Worm (Caenorhabditis elegans): ENCODE data around the gene srlf-27.

DNA sequence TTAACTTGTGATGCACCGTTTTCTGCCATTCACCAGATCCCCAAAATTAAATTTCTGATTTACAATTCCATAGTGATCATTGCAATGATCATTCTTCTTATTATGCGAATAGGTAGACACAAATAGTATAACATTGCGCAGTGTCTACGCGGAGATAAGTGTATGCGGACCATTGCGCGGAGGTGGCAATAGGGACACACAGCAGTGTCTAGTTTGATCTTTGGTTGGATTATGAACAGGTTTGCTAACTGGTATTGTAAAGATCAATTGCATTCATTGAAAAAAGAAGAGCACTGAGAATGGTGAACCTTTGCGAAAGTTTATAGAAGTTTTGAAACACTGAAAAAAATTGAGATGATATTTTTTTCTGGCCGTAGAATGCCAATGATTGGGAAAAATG lies 38.2 kb upstream of the srlf-27 start:
- TF ChIP-seq unc-120 (tag; optimal IDR thresholded peaks at IDR 0.05; ENCODE audit: poor library complexity, severe bottlenecking) (no peak), nhr-28 (tag; optimal IDR thresholded peaks at IDR 0.05) (no peak), unc-62 (GFP tag; optimal IDR thresholded peaks at IDR 0.05) (no peak), ztf-11 (tag; optimal IDR thresholded peaks at IDR 0.05) (no peak), pha-4 (tag; optimal IDR thresholded peaks at IDR 0.05) (no peak), snpc-4 (tag; optimal IDR thresholded peaks at IDR 0.05) (no peak)

All from whole organism, mixed stage, embryonic.